Fruit fly (Drosophila melanogaster): ENCODE data around the gene Dpm3.

DNA sequence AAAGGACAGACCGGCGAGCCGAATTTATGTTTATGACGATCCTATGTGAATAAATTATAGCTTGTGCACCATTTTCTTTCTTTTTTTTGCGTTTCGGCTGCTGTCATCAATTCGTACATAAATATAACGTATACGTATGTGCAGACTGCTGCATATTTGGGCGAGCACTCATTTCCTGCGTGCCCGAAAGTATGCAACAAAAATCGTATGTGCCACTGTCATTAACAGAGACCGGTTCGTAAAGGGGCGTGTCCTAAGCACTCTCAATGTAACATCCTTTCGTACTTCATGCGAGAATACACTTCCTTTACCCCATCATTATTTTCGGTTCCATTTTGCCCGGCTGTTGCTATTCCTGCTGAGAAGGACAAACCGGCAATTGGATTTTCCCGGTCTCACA lies 42.7 kb downstream of the Dpm3 start:
- TF ChIP-seq ovo (GFP tag; optimal IDR thresholded peaks at IDR 0.05) = no peak
- TF ChIP-seq CG7101 (tag; optimal IDR thresholded peaks at IDR 0.05) = no peak
- no peak for TF ChIP-seq tj (GFP tag; optimal IDR thresholded peaks at IDR 0.05)

Measured in whole organism, adult.